Worm (Caenorhabditis elegans) whole organism, young adult: ENCODE measurements around the gene nstp-4.
"Not testable (repeated sequence)": the region's sequence is repeated elsewhere in the genome, so short reads cannot be mapped to it uniquely, and the experiment has no call there.

Source experiments
- F23B12.7 ChIP-seq: sonication (generic microtip); optimal IDR thresholded peaks from 2 replicates; lab custom pipeline; 2017; ENCODE audit warnings: missing genetic modification characterization, mild to moderate bottlenecking, missing compliant biosample characterization, antibody characterized with exemption, moderate library complexity; ENCODE audit not compliant: insufficient read depth
- ama-1 ChIP-seq, 3 experiments: fragments of 150-350 bp in 1 of 3; sonication (generic microtip) in 2 of 3; optimal IDR thresholded peaks; 2 replicates each; lab custom pipeline; 2014 to 2018; ENCODE audit warnings: missing biosample characterization in 2 of 3, missing genetic modification characterization in 2 of 3, missing genetic modification reagents in 2 of 3
- bed-1 ChIP-seq: fragments of 200-800 bp; sonication (Bioruptor generic); IDR thresholded peaks from 2 replicates; pipeline ENCODE4 v1.3.6; 2022; ENCODE audit warnings: missing genetic modification reagents, missing genetic modification characterization, missing compliant biosample characterization
- dpff-1 ChIP-seq: sonication (generic microtip); optimal IDR thresholded peaks from 2 replicates; lab custom pipeline; 2017; ENCODE audit warnings: mild to moderate bottlenecking, missing genetic modification characterization, missing compliant biosample characterization
- egl-44 ChIP-seq: fragments of 200-800 bp; sonication (Bioruptor generic); IDR thresholded peaks from 2 replicates; pipeline ENCODE4 v1.3.6; 2022; ENCODE audit warnings: missing genetic modification reagents, missing genetic modification characterization, missing compliant biosample characterization
- hlh-26 ChIP-seq: fragments of 200-800 bp; sonication (Bioruptor generic); conservative IDR thresholded peaks from 2 replicates; pipeline ENCODE4 v1.3.6; 2022; ENCODE audit warnings: missing genetic modification reagents, missing genetic modification characterization, missing compliant biosample characterization
- lsy-27 ChIP-seq: sonication (generic microtip); optimal IDR thresholded peaks from 2 replicates; lab custom pipeline; 2017; ENCODE audit warnings: missing genetic modification characterization, mild to moderate bottlenecking, missing compliant biosample characterization, antibody characterized with exemption, missing genotype, borderline replicate concordance; ENCODE audit not compliant: insufficient read depth
- mes-4 ChIP-seq: sonication (generic microtip); optimal IDR thresholded peaks from 2 replicates; lab custom pipeline; 2016; ENCODE audit warnings: missing genotype, missing genetic modification characterization, missing compliant biosample characterization
- nfya-2 ChIP-seq: fragments of 200-800 bp; sonication (Bioruptor generic); IDR thresholded peaks from 2 replicates; pipeline ENCODE4 v1.3.6; 2022; ENCODE audit warnings: missing genetic modification reagents, missing genetic modification characterization, missing compliant biosample characterization
- nhr-90 ChIP-seq: sonication (generic microtip); optimal IDR thresholded peaks from 2 replicates; lab custom pipeline; 2016; ENCODE audit warnings: missing genotype, mild to moderate bottlenecking, missing genetic modification characterization, missing compliant biosample characterization
- pha-4 ChIP-seq: fragments of 150-350 bp; sonication (generic microtip); optimal IDR thresholded peaks from 2 replicates; lab custom pipeline; 2014; ENCODE audit warnings: missing biosample characterization, missing genetic modification reagents, missing genetic modification characterization
- snpc-4 ChIP-seq, 5 experiments: fragments of 150-350 bp in 1 of 5; sonication (generic microtip) in 4 of 5; optimal IDR thresholded peaks; 2 replicates each; lab custom pipeline; 2014 to 2018; ENCODE audit warnings: missing genetic modification characterization in 5 of 5, missing biosample characterization in 3 of 5, antibody characterized with exemption in 2 of 5, mild to moderate bottlenecking in 2 of 5, missing compliant biosample characterization in 2 of 5, missing genotype in 2 of 5, moderate library complexity in 2 of 5, missing genetic modification reagents in 1 of 5
- zim-3 ChIP-seq: sonication (generic microtip); optimal IDR thresholded peaks from 2 replicates; lab custom pipeline; 2017; ENCODE audit warnings: mild to moderate bottlenecking, missing genetic modification characterization, moderate library complexity, missing compliant biosample characterization

DNA sequence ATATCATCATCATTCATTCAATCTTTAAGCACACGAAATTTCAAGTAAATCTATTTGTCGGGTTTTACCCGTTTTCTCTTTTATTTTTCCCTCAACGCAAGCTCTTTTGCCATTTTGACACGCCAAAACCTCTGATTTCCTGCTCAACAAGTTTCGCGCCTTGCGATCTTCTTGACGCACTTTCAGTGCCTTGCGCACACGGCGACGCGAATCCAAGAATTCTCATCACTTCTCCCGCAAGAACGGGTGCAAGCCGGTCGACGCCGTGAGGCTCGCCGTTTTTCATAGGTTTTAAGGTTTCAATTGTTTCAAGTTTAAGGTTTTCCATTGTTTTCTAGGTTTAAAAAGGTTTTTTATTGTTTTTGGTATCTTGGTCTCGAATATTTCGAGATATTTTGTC is 28.2 kb downstream of the nstp-4 start:
- not testable (repeated sequence) for TF ChIP-seq lsy-27; snpc-4 (GFP tag; optimal IDR thresholded peaks at IDR 0.05; lab: Kevin White, UChicago); snpc-4 (tag; optimal IDR thresholded peaks at IDR 0.05; lab: Kevin White, UChicago); bed-1 (GFP tag; lab: Robert Waterston, UW); egl-44 (GFP tag; lab: Robert Waterston, UW); zim-3; mes-4 (tag; lab: Kevin White, UChicago); dpff-1; nhr-90 (tag; lab: Kevin White, UChicago); nfya-2; ama-1 (optimal IDR thresholded peaks at IDR 0.05; lab: Kevin White, UChicago); ama-1 (GFP tag; optimal IDR thresholded peaks at IDR 0.05; lab: Kevin White, UChicago); hlh-26 (GFP tag; lab: Robert Waterston, UW); pha-4; F23B12.7 (tag; lab: Kevin White, UChicago)
